Fruit fly (Drosophila melanogaster) whole organism, embryonic: ENCODE measurements around the gene Mfe2.

ENCODE experiments used
- Adf1 ChIP-seq: fragments of 200-800 bp; sonication (Bioruptor generic); IDR thresholded peaks from 2 replicates; pipeline ENCODE4 v1.3.6; 2022; ENCODE audit warnings: missing biosample characterization, missing genetic modification characterization
- Atf-2 ChIP-seq: fragments of 200-800 bp; sonication (Bioruptor generic); optimal IDR thresholded peaks from 2 replicates; lab custom pipeline; 2016; ENCODE audit warnings: missing biosample characterization, missing genetic modification characterization
- Bgb ChIP-seq: fragments of 200-800 bp; sonication (Bioruptor generic); IDR thresholded peaks from 2 replicates; pipeline ENCODE4 v1.3.6; 2022; ENCODE audit warnings: missing biosample characterization, missing genetic modification characterization; ENCODE audit not compliant: partially characterized antibody
- Bteb2 ChIP-seq: fragments of 200-800 bp; sonication (Bioruptor generic); optimal IDR thresholded peaks from 2 replicates; lab custom pipeline; 2016; ENCODE audit warnings: missing biosample characterization, missing genetic modification characterization
- C15 ChIP-seq: fragments of 200-800 bp; sonication (Bioruptor generic); IDR thresholded peaks from 3 replicates; pipeline ENCODE4 v1.3.6; 2022; ENCODE audit warnings: missing biosample characterization, missing genetic modification characterization
- CG1024 ChIP-seq: fragments of 200-800 bp; sonication (Bioruptor generic); IDR thresholded peaks from 2 replicates; pipeline ENCODE4 v1.3.6; 2022; ENCODE audit warnings: missing biosample characterization, missing genetic modification characterization
- CG10654 ChIP-seq: fragments of 200-800 bp; sonication (Bioruptor generic); optimal IDR thresholded peaks from 2 replicates; lab custom pipeline; 2016; ENCODE audit warnings: missing biosample characterization, missing genetic modification characterization
- CG12104 ChIP-seq: fragments of 200-800 bp; sonication (Bioruptor generic); optimal IDR thresholded peaks from 3 replicates; lab custom pipeline; 2016; ENCODE audit warnings: missing biosample characterization, missing genetic modification characterization
- CG15073 ChIP-seq: fragments of 200-800 bp; sonication (Bioruptor generic); optimal IDR thresholded peaks from 2 replicates; lab custom pipeline; 2016; ENCODE audit warnings: missing biosample characterization, missing genetic modification characterization
- CG1603 ChIP-seq: fragments of 200-800 bp; sonication (Bioruptor generic); optimal IDR thresholded peaks from 2 replicates; lab custom pipeline; 2019; ENCODE audit warnings: missing biosample characterization, mild to moderate bottlenecking, missing genetic modification characterization, moderate library complexity
- CG16779 ChIP-seq: fragments of 200-800 bp; sonication (Bioruptor generic); IDR thresholded peaks from 2 replicates; pipeline ENCODE4 v1.3.6; 2022; ENCODE audit warnings: missing biosample characterization, missing genetic modification characterization
- CG16863 ChIP-seq: fragments of 200-800 bp; sonication (Bioruptor generic); optimal IDR thresholded peaks from 3 replicates; lab custom pipeline; 2016; ENCODE audit warnings: missing biosample characterization, missing genetic modification characterization
- CG17568 ChIP-seq: fragments of 200-800 bp; sonication (Bioruptor generic); optimal IDR thresholded peaks from 2 replicates; lab custom pipeline; 2018; ENCODE audit warnings: missing biosample characterization, mild to moderate bottlenecking, missing genetic modification characterization, moderate library complexity
- CG17612 ChIP-seq: fragments of 200-800 bp; sonication (Bioruptor generic); IDR thresholded peaks from 2 replicates; pipeline ENCODE4 v1.3.6; 2022; ENCODE audit warnings: missing biosample characterization, missing genetic modification characterization
- CG18599 ChIP-seq: fragments of 200-800 bp; sonication (Bioruptor generic); optimal IDR thresholded peaks from 3 replicates; lab custom pipeline; 2017; ENCODE audit warnings: missing biosample characterization, missing genetic modification characterization, mild to moderate bottlenecking, moderate library complexity, missing genetic modification reagents
- CG18764 ChIP-seq: fragments of 200-800 bp; sonication (Bioruptor generic); optimal IDR thresholded peaks from 3 replicates; lab custom pipeline; 2016; ENCODE audit warnings: missing biosample characterization, missing genetic modification characterization
- CG30431 ChIP-seq: fragments of 200-800 bp; sonication (Bioruptor generic); optimal IDR thresholded peaks from 2 replicates; lab custom pipeline; 2017; ENCODE audit warnings: missing biosample characterization, missing genetic modification characterization
- CG32772 ChIP-seq: fragments of 200-800 bp; sonication (Bioruptor generic); IDR thresholded peaks from 2 replicates; pipeline ENCODE4 v1.3.6; 2022; ENCODE audit warnings: missing biosample characterization, missing genetic modification characterization
- CG34224 ChIP-seq: fragments of 200-800 bp; sonication (Bioruptor generic); IDR thresholded peaks from 3 replicates; pipeline ENCODE4 v1.3.6; 2022; ENCODE audit warnings: missing biosample characterization, missing genetic modification characterization; ENCODE audit not compliant: partially characterized antibody
- CG42726 ChIP-seq: fragments of 200-800 bp; sonication (Bioruptor generic); IDR thresholded peaks from 2 replicates; pipeline ENCODE4 v1.3.6; 2022; ENCODE audit warnings: missing biosample characterization, missing genetic modification characterization; ENCODE audit not compliant: partially characterized antibody
- CG43689 ChIP-seq: fragments of 200-800 bp; sonication (Bioruptor generic); IDR thresholded peaks from 2 replicates; pipeline ENCODE4 v1.3.6; 2022; ENCODE audit warnings: missing biosample characterization, missing genetic modification characterization
- CG4854 ChIP-seq: fragments of 200-800 bp; sonication (Bioruptor generic); optimal IDR thresholded peaks from 2 replicates; lab custom pipeline; 2016; ENCODE audit warnings: missing biosample characterization, missing genetic modification characterization, inconsistent platforms
- CG6272 ChIP-seq: fragments of 200-800 bp; sonication (Bioruptor generic); IDR thresholded peaks from 2 replicates; pipeline ENCODE4 v1.3.6; 2022; ENCODE audit warnings: missing biosample characterization, missing genetic modification characterization
- CG6654 ChIP-seq: fragments of 200-800 bp; sonication (Bioruptor generic); optimal IDR thresholded peaks from 2 replicates; lab custom pipeline; 2017; ENCODE audit warnings: missing biosample characterization, mild to moderate bottlenecking, missing genetic modification characterization
- CG7271 ChIP-seq: fragments of 200-800 bp; sonication (Bioruptor generic); optimal IDR thresholded peaks from 2 replicates; lab custom pipeline; 2018; ENCODE audit warnings: missing biosample characterization, mild to moderate bottlenecking, missing genetic modification characterization, moderate library complexity
- CG9727 ChIP-seq: fragments of 200-800 bp; sonication (Bioruptor generic); optimal IDR thresholded peaks from 3 replicates; lab custom pipeline; 2017; ENCODE audit warnings: missing biosample characterization, mild to moderate bottlenecking, missing genetic modification characterization
- Camta ChIP-seq: fragments of 200-800 bp; sonication (Bioruptor generic); optimal IDR thresholded peaks from 2 replicates; lab custom pipeline; 2016; ENCODE audit warnings: missing biosample characterization, missing genetic modification characterization
- D19A ChIP-seq: fragments of 200-800 bp; optimal IDR thresholded peaks from 3 replicates; lab custom pipeline; 2019; ENCODE audit warnings: missing biosample characterization, mild to moderate bottlenecking, missing genetic modification characterization, moderate library complexity
- Dad ChIP-seq: fragments of 200-800 bp; sonication (Bioruptor generic); optimal IDR thresholded peaks from 3 replicates; lab custom pipeline; 2016; ENCODE audit warnings: missing biosample characterization, missing genetic modification characterization
- Doc2 ChIP-seq: fragments of 200-800 bp; sonication (Bioruptor generic); IDR thresholded peaks from 2 replicates; pipeline ENCODE4 v1.3.6; 2022; ENCODE audit warnings: missing biosample characterization, missing genetic modification characterization
- HLH3B ChIP-seq: fragments of 200-800 bp; sonication (Bioruptor generic); IDR thresholded peaks from 2 replicates; pipeline ENCODE4 v1.3.6; 2022; ENCODE audit warnings: missing biosample characterization, missing genetic modification characterization
- Mes4 ChIP-seq: fragments of 200-800 bp; sonication (Bioruptor generic); optimal IDR thresholded peaks from 2 replicates; lab custom pipeline; 2016; ENCODE audit warnings: missing biosample characterization, missing genetic modification characterization
- Mrtf ChIP-seq: fragments of 200-800 bp; sonication (Bioruptor generic); IDR thresholded peaks from 3 replicates; pipeline ENCODE4 v1.3.6; 2022; ENCODE audit warnings: missing biosample characterization, missing genetic modification characterization
- Opbp ChIP-seq: fragments of 200-800 bp; sonication (Bioruptor generic); IDR thresholded peaks from 3 replicates; pipeline ENCODE4 v1.3.6; 2022; ENCODE audit warnings: missing biosample characterization, missing genetic modification characterization; ENCODE audit not compliant: partially characterized antibody
- Ssrp ChIP-seq: fragments of 200-800 bp; sonication (Bioruptor generic); optimal IDR thresholded peaks from 2 replicates; lab custom pipeline; 2018; ENCODE audit warnings: missing biosample characterization, mild to moderate bottlenecking, missing genetic modification characterization, moderate library complexity
- Stat92E ChIP-seq, 3 experiments: fragments of >200 bp in 2 of 3; fragments of 200-800 bp in 1 of 3; sonication (Bioruptor generic) in 1 of 3; optimal IDR thresholded peaks; 2 replicates each; lab custom pipeline; 2017 to 2019; ENCODE audit warnings: missing biosample characterization in 3 of 3, missing genetic modification characterization in 3 of 3, mild to moderate bottlenecking in 1 of 3, moderate library complexity in 1 of 3
- bsh ChIP-seq, 2 experiments: fragments of 200-800 bp; sonication (Bioruptor generic); optimal IDR thresholded peaks; 2 replicates each; lab custom pipeline; 2017 to 2018; ENCODE audit warnings: mild to moderate bottlenecking in 2 of 2, missing biosample characterization in 2 of 2, missing genetic modification characterization in 2 of 2, moderate library complexity in 1 of 2
- cwo ChIP-seq: fragments of 200-800 bp; sonication (Bioruptor generic); optimal IDR thresholded peaks from 3 replicates; lab custom pipeline; 2017; ENCODE audit warnings: missing biosample characterization, missing genetic modification characterization, mild to moderate bottlenecking, moderate library complexity, missing genetic modification reagents
- da ChIP-seq: fragments of 200-800 bp; sonication (Bioruptor generic); optimal IDR thresholded peaks from 2 replicates; lab custom pipeline; 2016; ENCODE audit warnings: missing biosample characterization, missing genetic modification characterization
- danr ChIP-seq: fragments of 200-800 bp; sonication (Bioruptor generic); IDR thresholded peaks from 2 replicates; pipeline ENCODE4 v1.3.6; 2022; ENCODE audit warnings: missing biosample characterization, missing genetic modification characterization
- nmo ChIP-seq: fragments of 200-800 bp; sonication (Bioruptor generic); optimal IDR thresholded peaks from 2 replicates; lab custom pipeline; 2018; ENCODE audit warnings: missing biosample characterization, mild to moderate bottlenecking, missing genetic modification characterization, moderate library complexity
- oc ChIP-seq: fragments of 200-800 bp; sonication (Bioruptor generic); optimal IDR thresholded peaks from 2 replicates; lab custom pipeline; 2018; ENCODE audit warnings: missing biosample characterization, mild to moderate bottlenecking, missing genetic modification characterization, moderate library complexity
- onecut ChIP-seq: fragments of 200-800 bp; sonication (Bioruptor generic); IDR thresholded peaks from 2 replicates; pipeline ENCODE4 v1.3.6; 2022; ENCODE audit warnings: missing biosample characterization, missing genetic modification characterization
- pros ChIP-seq: fragments of 200-800 bp; sonication (Bioruptor generic); optimal IDR thresholded peaks from 3 replicates; lab custom pipeline; 2019; ENCODE audit warnings: missing biosample characterization, mild to moderate bottlenecking, missing genetic modification characterization, moderate library complexity
- sens-2 ChIP-seq: fragments of 200-800 bp; sonication (Bioruptor generic); IDR thresholded peaks from 2 replicates; pipeline ENCODE4 v1.3.6; 2022; ENCODE audit warnings: missing biosample characterization, missing genetic modification characterization
- sim ChIP-seq: fragments of 200-800 bp; sonication (Bioruptor generic); IDR thresholded peaks from 2 replicates; pipeline ENCODE4 v1.3.6; 2022; ENCODE audit warnings: missing biosample characterization, missing genetic modification characterization
- vfl ChIP-seq: fragments of 200-800 bp; sonication (Bioruptor generic); optimal IDR thresholded peaks from 2 replicates; lab custom pipeline; 2016; ENCODE audit warnings: missing biosample characterization, missing genetic modification characterization
- wek ChIP-seq: fragments of 200-800 bp; sonication (Bioruptor generic); optimal IDR thresholded peaks from 3 replicates; lab custom pipeline; 2018; ENCODE audit warnings: missing biosample characterization, mild to moderate bottlenecking, missing genetic modification characterization, moderate library complexity
- zen ChIP-seq: fragments of 200-800 bp; sonication (Bioruptor generic); optimal IDR thresholded peaks from 3 replicates; lab custom pipeline; 2018; ENCODE audit warnings: missing biosample characterization, mild to moderate bottlenecking, missing genetic modification characterization, moderate library complexity

Gene Mfe2

dm6 chrX:16279340-16279941, 8.7 kb downstream of the Mfe2 start (continued):
- peak; percentile 90 for TF ChIP-seq HLH3B (GFP tag; lab: Robert Waterston, UW)
- TF ChIP-seq Stat92E (GFP tag; optimal IDR thresholded peaks at IDR 0.05; lab: Kevin White, UChicago): no peak
- TF ChIP-seq CG7271 (tag; lab: Kevin White, UChicago): no peak
- TF ChIP-seq CG12104 (GFP tag; lab: Kevin White, UChicago): peak; percentile 44
- TF ChIP-seq CG9727 (GFP tag; lab: Kevin White, UChicago): peak; percentile 70
- peak; percentile 56 for TF ChIP-seq vfl (GFP tag; lab: Kevin White, UChicago)
- TF ChIP-seq Bteb2 (GFP tag; lab: Kevin White, UChicago): peak; percentile 22
- peak; percentile 72 for TF ChIP-seq Bgb (GFP tag; lab: Robert Waterston, UW)
- TF ChIP-seq sim: peak; percentile 83
- TF ChIP-seq CG18599 (GFP tag; lab: Kevin White, UChicago): peak; percentile 73
- peak; percentile 89 for TF ChIP-seq Mrtf (GFP tag; lab: Robert Waterston, UW)
- peak; percentile 89 for TF ChIP-seq CG32772
- TF ChIP-seq oc (tag; lab: Kevin White, UChicago): peak; percentile 61
- peak; percentile 23; the same call in 1 of the 2 replicates for TF ChIP-seq CG16779
- TF ChIP-seq sens-2: peak; percentile 63; the same call in 1 of the 2 replicates
- TF ChIP-seq D19A (tag; lab: Kevin White, UChicago): peak; percentile 64
- peak; percentile 72 for TF ChIP-seq CG6654
- peak; percentile 42 for TF ChIP-seq Mes4 (GFP tag; lab: Kevin White, UChicago)
- peak; percentile 50 to 76 for TF ChIP-seq bsh (GFP tag; optimal IDR thresholded peaks at IDR 0.05; lab: Kevin White, UChicago)
- no peak for TF ChIP-seq CG17568 (GFP tag; lab: Kevin White, UChicago)
- TF ChIP-seq CG18764: no peak
- peak; percentile 57 for TF ChIP-seq cwo
- TF ChIP-seq CG16863 (GFP tag; lab: Kevin White, UChicago): peak; percentile 64
- TF ChIP-seq CG43689 (GFP tag; lab: Robert Waterston, UW): peak; percentile 70
- peak; percentile 79 for TF ChIP-seq CG42726 (GFP tag; lab: Robert Waterston, UW)
- TF ChIP-seq danr: peak; percentile 84
- TF ChIP-seq pros (GFP tag; lab: Kevin White, UChicago): peak; percentile 19
- peak; percentile 64 for TF ChIP-seq zen (tag; lab: Kevin White, UChicago)
- peak; percentile 86 for TF ChIP-seq CG1603 (tag; lab: Kevin White, UChicago)
- peak; percentile 85 for TF ChIP-seq onecut (GFP tag; lab: Robert Waterston, UW)
- TF ChIP-seq CG30431 (GFP tag; lab: Kevin White, UChicago): peak; percentile 69
- peak; percentile 56; the same call in 2 of the 3 replicates for TF ChIP-seq Opbp
- peak; percentile 87 for TF ChIP-seq Camta (GFP tag; lab: Kevin White, UChicago)
- TF ChIP-seq Atf-2 (GFP tag; lab: Kevin White, UChicago): peak; percentile 75
- TF ChIP-seq CG17612 (GFP tag; lab: Robert Waterston, UW): peak; percentile 85
- TF ChIP-seq wek: peak; percentile 48
- TF ChIP-seq Dad (GFP tag; lab: Kevin White, UChicago): peak; percentile 74
- TF ChIP-seq Ssrp (tag; lab: Kevin White, UChicago): peak; percentile 75
- peak; percentile 73 for TF ChIP-seq CG10654 (GFP tag; lab: Kevin White, UChicago)
- TF ChIP-seq CG34224 (GFP tag; lab: Robert Waterston, UW): no peak
- TF ChIP-seq da: peak; percentile 39
- TF ChIP-seq Adf1 (GFP tag; lab: Robert Waterston, UW): peak; percentile 31; the same call in 1 of the 2 replicates
- no peak for TF ChIP-seq CG15073 (GFP tag; lab: Kevin White, UChicago)
- TF ChIP-seq nmo (GFP tag; lab: Kevin White, UChicago): peak; percentile 94
- TF ChIP-seq C15 (GFP tag; lab: Robert Waterston, UW): peak; percentile 80; the same call in 2 of the 3 replicates
- TF ChIP-seq CG4854 (GFP tag; lab: Kevin White, UChicago): peak; percentile 36
- peak; percentile 87 for TF ChIP-seq CG6272 (GFP tag; lab: Robert Waterston, UW)
- TF ChIP-seq Doc2 (GFP tag; lab: Robert Waterston, UW): no peak; the same call in 1 of the 2 replicates
- TF ChIP-seq CG1024: peak; percentile 88
